Worm (Caenorhabditis elegans): ENCODE data around the gene let-19.

let-19 gene

ce11 chrII:8751686-8752085, 19.1 kb upstream of the let-19 start, which contains the start of gene atf-2:
TSS of gene atf-2 (plus strand) at chrII:8751986.
- TF ChIP-seq ztf-1 (GFP tag; conservative IDR thresholded peaks at IDR 0.05) (no peak), lin-39 (tag; optimal IDR thresholded peaks at IDR 0.05) (no peak)

ce11 chrII:8755270-8755669, 15.5 kb upstream of the let-19 start, which contains the start of gene K08F8.7:
TSS of gene K08F8.7 (minus strand) at chrII:8755370.
- TF ChIP-seq nhr-12 (tag; optimal IDR thresholded peaks at IDR 0.05) (no peak), ZK546.5 (tag; optimal IDR thresholded peaks at IDR 0.05) (no peak), zag-1 (tag; optimal IDR thresholded peaks at IDR 0.05) (no peak), nhr-21 (tag; optimal IDR thresholded peaks at IDR 0.05) (no peak), sma-9 (GFP tag; optimal IDR thresholded peaks at IDR 0.05) (no peak), sma-9 (tag; optimal IDR thresholded peaks at IDR 0.05) (no peak), elt-1 (tag; optimal IDR thresholded peaks at IDR 0.05) (no peak), mbf-1 (tag; optimal IDR thresholded peaks at IDR 0.05) (no peak), crh-2 (tag; optimal IDR thresholded peaks at IDR 0.05) (no peak), mab-5 (tag; optimal IDR thresholded peaks at IDR 0.05) (no peak), unc-55 (GFP tag; optimal IDR thresholded peaks at IDR 0.05) (no peak), ceh-16 (tag; optimal IDR thresholded peaks at IDR 0.05) (no peak), ztf-11 (tag; optimal IDR thresholded peaks at IDR 0.05) (no peak), nhr-77 (tag; optimal IDR thresholded peaks at IDR 0.05) (no peak), C34F6.9 (tag; optimal IDR thresholded peaks at IDR 0.05) (no peak), alr-1 (tag; optimal IDR thresholded peaks at IDR 0.05) (no peak), ztf-4 (tag; optimal IDR thresholded peaks at IDR 0.05) (no peak), fos-1 (tag; optimal IDR thresholded peaks at IDR 0.05) (no peak), lin-39 (tag; optimal IDR thresholded peaks at IDR 0.05) (no peak)

DNA sequence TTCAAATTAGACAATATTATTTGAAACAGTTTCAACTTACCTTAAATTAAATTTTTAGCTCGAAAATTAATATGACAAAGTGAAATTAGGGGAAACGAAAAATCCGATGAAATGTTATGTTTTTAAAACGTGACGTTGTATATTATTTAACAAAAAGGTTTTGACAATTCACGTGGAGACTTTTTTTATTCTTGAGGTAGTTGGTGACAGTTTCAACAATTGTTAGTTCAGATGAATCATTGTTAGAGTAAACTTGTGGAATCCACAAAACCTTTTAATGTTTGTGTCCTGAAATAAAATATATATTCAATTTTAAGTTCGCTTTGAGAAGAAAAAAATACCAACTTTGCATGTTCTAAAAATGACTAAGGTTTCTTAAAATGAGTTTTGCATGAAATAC, 11.3 kb upstream of the let-19 start, which contains the start of gene fut-1:
Gene fut-1, minus strand, starts transcription at position 101 of the 400 bp plus-strand sequence.
- TF ChIP-seq snpc-4 (tag; optimal IDR thresholded peaks at IDR 0.05) (no peak), egl-27 (tag; optimal IDR thresholded peaks at IDR 0.05) (no peak), mdl-1 (tag; optimal IDR thresholded peaks at IDR 0.05) (no peak), nhr-6 (tag; optimal IDR thresholded peaks at IDR 0.05) (no peak), C34F6.9 (tag; optimal IDR thresholded peaks at IDR 0.05) (no peak), blmp-1 (tag; optimal IDR thresholded peaks at IDR 0.05; ENCODE audit: insufficient read depth) (no peak), nhr-237 (tag; optimal IDR thresholded peaks at IDR 0.05) (no peak), ztf-11 (tag; optimal IDR thresholded peaks at IDR 0.05) (no peak), dmd-4 (tag; optimal IDR thresholded peaks at IDR 0.05) (no peak), nhr-129 (tag; optimal IDR thresholded peaks at IDR 0.05) (no peak), sma-9 (GFP tag; optimal IDR thresholded peaks at IDR 0.05) (no peak), sma-9 (tag; optimal IDR thresholded peaks at IDR 0.05) (no peak), gmeb-1 (tag; optimal IDR thresholded peaks at IDR 0.05) (no peak), ceh-82 (tag; optimal IDR thresholded peaks at IDR 0.05) (no peak), nhr-12 (tag; optimal IDR thresholded peaks at IDR 0.05) (no peak), lin-13 (GFP tag; optimal IDR thresholded peaks at IDR 0.05) (no peak), elt-1 (tag; optimal IDR thresholded peaks at IDR 0.05) (no peak)

ce11 chrII:8761739-8762138, 9.0 kb upstream of the let-19 start:
- peak; percentile 63 for TF ChIP-seq fos-1 (tag; optimal IDR thresholded peaks at IDR 0.05)
- no peak for TF ChIP-seq nhr-21 (tag; optimal IDR thresholded peaks at IDR 0.05)

ce11 chrII:8763367-8763766, 7.4 kb upstream of the let-19 start:
- no peak for TF ChIP-seq ztf-4 (tag; optimal IDR thresholded peaks at IDR 0.05)
- TF ChIP-seq lsy-2 (tag; optimal IDR thresholded peaks at IDR 0.05): no peak
- TF ChIP-seq egl-27 (tag; optimal IDR thresholded peaks at IDR 0.05): no peak
- no peak for TF ChIP-seq dmd-4 (tag; optimal IDR thresholded peaks at IDR 0.05)
- no peak for TF ChIP-seq sma-3 (GFP tag; optimal IDR thresholded peaks at IDR 0.05)
- no peak for TF ChIP-seq nhr-21 (tag; optimal IDR thresholded peaks at IDR 0.05)
- TF ChIP-seq alr-1 (tag; optimal IDR thresholded peaks at IDR 0.05): no peak
- no peak for TF ChIP-seq nhr-10 (tag; optimal IDR thresholded peaks at IDR 0.05)
- no peak for TF ChIP-seq ztf-1 (GFP tag; conservative IDR thresholded peaks at IDR 0.05)
- no peak for TF ChIP-seq ztf-11 (tag; optimal IDR thresholded peaks at IDR 0.05)
- TF ChIP-seq Y55F3AM.14 (GFP tag; optimal IDR thresholded peaks at IDR 0.05): no peak
- TF ChIP-seq peb-1 (tag; optimal IDR thresholded peaks at IDR 0.05): no peak
- no peak for TF ChIP-seq nhr-12 (tag; optimal IDR thresholded peaks at IDR 0.05)

All from whole organism, L2 larva.